Worm (Caenorhabditis elegans): ENCODE data around the gene B0464.9.

DNA sequence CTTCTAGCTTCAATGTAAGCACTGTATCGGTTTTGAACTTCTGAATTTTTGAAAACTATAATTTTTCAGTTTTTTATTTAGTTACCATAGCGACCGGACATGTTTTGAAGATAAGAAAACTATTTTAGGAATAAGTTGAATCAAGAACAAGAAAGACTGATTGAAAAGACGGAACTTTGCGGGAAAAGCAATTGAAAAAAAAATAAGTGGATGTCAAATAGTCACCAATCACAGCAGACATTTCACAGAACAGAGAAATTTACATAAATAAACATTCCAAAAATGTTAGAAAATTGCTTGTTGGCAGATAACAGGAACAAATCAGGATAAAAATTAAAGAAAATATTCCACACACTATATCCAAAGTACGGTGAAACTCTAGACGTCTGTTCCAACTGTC lies 15.7 kb upstream of the B0464.9 start, which contains the start of gene F54C8.6:
- TF ChIP-seq fax-1 (tag; optimal IDR thresholded peaks at IDR 0.05) (no peak), T23F11.4 (GFP tag; optimal IDR thresholded peaks at IDR 0.05) (no peak), pag-3 (tag; optimal IDR thresholded peaks at IDR 0.05; ENCODE audit: borderline replicate concordance) (no peak), pha-4 (tag; optimal IDR thresholded peaks at IDR 0.05) (no peak), F13H6.1 (tag; optimal IDR thresholded peaks at IDR 0.05) (no peak)
